Worm (Caenorhabditis elegans): ENCODE results near the gene clec-178.
A peak's percentile ranks its signal among the peaks of the same experiment; 100 is the strongest.

The clec-178 gene

DNA sequence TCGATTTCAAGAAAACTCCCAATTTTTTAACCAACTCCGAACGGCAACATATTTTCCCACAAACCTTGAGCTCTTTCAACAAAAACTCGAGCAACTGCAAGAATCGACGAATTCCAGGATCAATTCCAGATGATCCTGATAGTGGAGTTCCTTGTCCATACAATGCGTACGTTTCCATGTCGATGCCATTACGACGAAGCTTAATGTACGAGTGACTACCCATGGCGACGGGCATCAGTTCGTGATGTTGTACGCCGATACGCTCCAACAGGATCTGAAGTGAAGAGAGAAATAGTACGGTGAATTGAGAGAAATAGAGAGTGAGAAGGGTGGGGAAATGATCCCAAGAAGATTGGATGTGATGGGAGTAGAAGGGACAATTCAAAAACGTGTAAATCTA lies 8.3 kb downstream of the clec-178 start:
- no peak for TF ChIP-seq nhr-25 (tag; optimal IDR thresholded peaks at IDR 0.05)
- TF ChIP-seq sma-3 (GFP tag; optimal IDR thresholded peaks at IDR 0.05): no peak
- TF ChIP-seq unc-62 (GFP tag; optimal IDR thresholded peaks at IDR 0.05): no peak
- no peak for TF ChIP-seq dmd-4 (tag; optimal IDR thresholded peaks at IDR 0.05)

DNA sequence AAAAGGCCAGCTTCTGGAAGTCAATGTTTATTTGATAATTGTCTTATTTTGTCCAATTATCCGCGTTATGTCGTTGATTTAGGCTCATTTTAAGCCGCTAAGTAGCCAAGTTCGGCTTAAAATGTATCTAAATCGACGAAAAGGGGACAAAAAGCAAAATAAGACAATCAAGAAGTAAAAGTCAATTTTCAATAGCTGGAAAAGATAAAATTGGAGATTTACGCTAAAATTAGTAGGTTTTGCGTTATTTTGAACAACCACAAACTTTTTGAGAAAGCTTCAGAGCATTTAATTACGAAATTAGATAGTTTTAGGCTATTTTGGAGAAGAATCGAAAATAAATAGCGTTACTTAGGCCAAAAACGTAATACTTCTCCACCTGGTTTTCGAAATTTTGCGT lies 9.1 kb downstream of the clec-178 start:
- TF ChIP-seq nhr-77 (tag; optimal IDR thresholded peaks at IDR 0.05) (no peak), unc-55 (GFP tag; optimal IDR thresholded peaks at IDR 0.05) (no peak), unc-39 (tag; optimal IDR thresholded peaks at IDR 0.05) (no peak), nhr-237 (tag; optimal IDR thresholded peaks at IDR 0.05) (no peak), blmp-1 (tag; optimal IDR thresholded peaks at IDR 0.05; ENCODE audit: insufficient read depth) (no peak), mbf-1 (tag; optimal IDR thresholded peaks at IDR 0.05) (no peak), sma-3 (GFP tag; optimal IDR thresholded peaks at IDR 0.05) (no peak), crh-2 (tag; optimal IDR thresholded peaks at IDR 0.05) (no peak), alr-1 (tag; optimal IDR thresholded peaks at IDR 0.05) (no peak), sma-9 (GFP tag; optimal IDR thresholded peaks at IDR 0.05) (no peak), sma-9 (tag; optimal IDR thresholded peaks at IDR 0.05) (no peak), skn-1 (tag; optimal IDR thresholded peaks at IDR 0.05) (no peak), ceh-16 (tag; optimal IDR thresholded peaks at IDR 0.05) (no peak), ceh-82 (tag; optimal IDR thresholded peaks at IDR 0.05) (no peak), sem-4 (tag; optimal IDR thresholded peaks at IDR 0.05) (no peak), ztf-11 (tag; optimal IDR thresholded peaks at IDR 0.05) (no peak), ztf-4 (tag; optimal IDR thresholded peaks at IDR 0.05) (no peak), nhr-11 (tag; optimal IDR thresholded peaks at IDR 0.05) (no peak)

DNA sequence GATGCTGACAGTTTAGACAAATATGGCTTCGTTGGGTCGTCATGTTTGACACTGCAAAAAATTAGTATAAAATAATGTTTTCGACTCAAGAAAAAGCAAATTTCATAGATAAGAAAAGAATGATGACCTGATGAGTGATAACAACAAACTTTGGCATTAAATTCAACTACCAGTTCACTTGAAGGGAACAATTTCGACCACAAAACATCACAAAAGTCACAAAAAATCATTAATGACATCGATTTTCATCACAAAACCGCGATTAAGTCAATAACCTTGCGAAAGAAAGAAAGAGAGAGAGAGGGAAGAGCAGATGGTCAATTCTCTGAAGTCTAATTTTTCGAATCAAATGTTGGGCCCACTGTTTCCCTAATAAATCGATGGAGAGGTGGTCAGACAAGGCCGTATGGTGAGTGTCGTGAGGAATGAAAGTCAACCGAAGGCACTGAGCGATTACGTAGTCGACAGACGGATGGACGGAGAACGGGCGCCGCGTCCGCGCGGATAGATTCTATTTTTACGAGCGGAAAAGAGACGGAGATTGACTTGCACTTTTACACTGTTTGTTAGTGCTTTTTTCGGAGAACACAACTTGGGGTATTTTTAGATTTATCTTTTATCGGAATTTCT lies 10.7 kb downstream of the clec-178 start, which contains the start of gene bec-1:
Gene bec-1, minus strand, starts transcription at position 51 of the 630 bp plus-strand sequence.
- TF ChIP-seq F13H6.1 (tag; optimal IDR thresholded peaks at IDR 0.05): no peak
- TF ChIP-seq lsy-2 (tag; optimal IDR thresholded peaks at IDR 0.05): no peak
- peak; percentile 69 for TF ChIP-seq skn-1 (tag; optimal IDR thresholded peaks at IDR 0.05)
- TF ChIP-seq lin-11 (tag; optimal IDR thresholded peaks at IDR 0.05): no peak
- no peak for TF ChIP-seq nhr-77 (tag; optimal IDR thresholded peaks at IDR 0.05)
- TF ChIP-seq R02D3.7 (tag; optimal IDR thresholded peaks at IDR 0.05): no peak
- TF ChIP-seq peb-1 (tag; optimal IDR thresholded peaks at IDR 0.05): no peak
- TF ChIP-seq nhr-12 (tag; optimal IDR thresholded peaks at IDR 0.05): no peak
- TF ChIP-seq nhr-129 (tag; optimal IDR thresholded peaks at IDR 0.05): no peak
- no peak for TF ChIP-seq mab-5 (tag; optimal IDR thresholded peaks at IDR 0.05)
- TF ChIP-seq nhr-11 (tag; optimal IDR thresholded peaks at IDR 0.05): no peak
- peak; percentile 30 for TF ChIP-seq nhr-25 (tag; optimal IDR thresholded peaks at IDR 0.05)

- peak; percentile 96 for TF ChIP-seq skn-1 (tag; optimal IDR thresholded peaks at IDR 0.05)
- no peak for TF ChIP-seq ceh-82 (tag; optimal IDR thresholded peaks at IDR 0.05)
- TF ChIP-seq ztf-4 (tag; optimal IDR thresholded peaks at IDR 0.05): peak; percentile 9
- peak; percentile 78 for TF ChIP-seq unc-55 (GFP tag; optimal IDR thresholded peaks at IDR 0.05)
- TF ChIP-seq zag-1 (tag; optimal IDR thresholded peaks at IDR 0.05): peak; percentile 4
- TF ChIP-seq nhr-25 (tag; optimal IDR thresholded peaks at IDR 0.05): peak; percentile 72
- TF ChIP-seq lsy-2 (tag; optimal IDR thresholded peaks at IDR 0.05): peak in 1 of 2 experiments; percentile 53
- TF ChIP-seq sem-4 (tag; optimal IDR thresholded peaks at IDR 0.05): peak; percentile 64
- TF ChIP-seq ama-1 (optimal IDR thresholded peaks at IDR 0.05): peak; percentile 25
- TF ChIP-seq nhr-77 (tag; optimal IDR thresholded peaks at IDR 0.05): no peak
- TF ChIP-seq sma-9 (GFP tag; optimal IDR thresholded peaks at IDR 0.05): peak; percentile 41
- TF ChIP-seq sma-9 (tag; optimal IDR thresholded peaks at IDR 0.05): no peak
- TF ChIP-seq C34F6.9 (tag; optimal IDR thresholded peaks at IDR 0.05): peak; percentile 76
- TF ChIP-seq gmeb-1 (tag; optimal IDR thresholded peaks at IDR 0.05): no peak
- TF ChIP-seq crh-2 (tag; optimal IDR thresholded peaks at IDR 0.05): peak; percentile 32
- peak; percentile 4 for TF ChIP-seq lin-13 (GFP tag; optimal IDR thresholded peaks at IDR 0.05)
- TF ChIP-seq nhr-129 (tag; optimal IDR thresholded peaks at IDR 0.05): peak; percentile 87
- TF ChIP-seq elt-3 (tag; optimal IDR thresholded peaks at IDR 0.05): no peak
- TF ChIP-seq F13H6.1 (tag; optimal IDR thresholded peaks at IDR 0.05): peak; percentile 30
- TF ChIP-seq fos-1 (tag; optimal IDR thresholded peaks at IDR 0.05): peak; percentile 69
- TF ChIP-seq mab-5 (tag; optimal IDR thresholded peaks at IDR 0.05): peak; percentile 18
- TF ChIP-seq blmp-1 (tag; optimal IDR thresholded peaks at IDR 0.05; ENCODE audit: insufficient read depth): peak; percentile 15
These were observed 11.7 kb downstream of the clec-178 start for ce11 chrIV:5665353-5665918.
